Worm (Caenorhabditis elegans) whole organism, L4 larva: Measurements from ENCODE around the gene fbxa-152.
A peak's percentile ranks its signal among the peaks of the same experiment; 100 is the strongest.

Experiments
- F10B5.3 ChIP-seq: sonication (generic microtip); optimal IDR thresholded peaks from 2 replicates; lab custom pipeline; 2016; ENCODE audit warnings: mild to moderate bottlenecking, missing genetic modification characterization, missing compliant biosample characterization
- F37D6.2 ChIP-seq: sonication (generic microtip); optimal IDR thresholded peaks from 2 replicates; lab custom pipeline; 2016; ENCODE audit warnings: mild to moderate bottlenecking, missing genetic modification characterization, missing compliant biosample characterization
- F44E2.7 ChIP-seq: fragments of 200-800 bp; sonication (Bioruptor generic); IDR thresholded peaks from 2 replicates; pipeline ENCODE4 v2.1.2; 2022; ENCODE audit warnings: missing genetic modification characterization, missing compliant biosample characterization
- R02D3.7 ChIP-seq: fragments of 150-350 bp; sonication (generic microtip); optimal IDR thresholded peaks from 3 replicates; lab custom pipeline; 2014; ENCODE audit warnings: missing biosample characterization, missing genetic modification characterization
- T20F7.1 ChIP-seq: fragments of 200-800 bp; sonication (Bioruptor generic); optimal IDR thresholded peaks from 2 replicates; lab custom pipeline; 2018; ENCODE audit warnings: mild to moderate bottlenecking, missing genetic modification characterization, missing compliant biosample characterization
- Y105C5A.15 ChIP-seq: fragments of 200-800 bp; sonication (Bioruptor generic); IDR thresholded peaks from 2 replicates; pipeline ENCODE4 v1.3.6; 2022; ENCODE audit warnings: missing genetic modification characterization, missing compliant biosample characterization
- ZK337.2 ChIP-seq: fragments of 200-800 bp; sonication (Bioruptor generic); IDR thresholded peaks from 2 replicates; pipeline ENCODE4 v1.3.6; 2022; ENCODE audit warnings: missing genetic modification reagents, missing genetic modification characterization, missing compliant biosample characterization
- ZK546.5 ChIP-seq, 2 experiments: sonication (generic microtip); optimal IDR thresholded peaks; 2 replicates each; lab custom pipeline; 2017; ENCODE audit warnings: missing biosample characterization in 2 of 2, missing genetic modification characterization in 2 of 2
- aha-1 ChIP-seq: fragments of 150-350 bp; peaks from one replicate; lab custom pipeline; 2014; ENCODE audit warnings: missing biosample characterization, missing genetic modification characterization
- aly-2 ChIP-seq: sonication (generic microtip); optimal IDR thresholded peaks from 2 replicates; lab custom pipeline; 2018; ENCODE audit warnings: missing biosample characterization, missing genetic modification characterization
- ama-1 ChIP-seq: fragments of 150-350 bp; optimal IDR thresholded peaks from 2 replicates; lab custom pipeline; 2014; ENCODE audit warnings: inconsistent platforms, mixed read lengths
- arid-1 ChIP-seq: fragments of 200-800 bp; sonication (Bioruptor generic); conservative IDR thresholded peaks from 2 replicates; pipeline ENCODE4 v1.3.6; 2022; ENCODE audit warnings: missing genetic modification reagents, missing genetic modification characterization, missing compliant biosample characterization
- ceh-20 ChIP-seq: fragments of 200-800 bp; sonication (Bioruptor generic); IDR thresholded peaks from 2 replicates; pipeline ENCODE4 v1.3.6; 2022; ENCODE audit warnings: missing genetic modification reagents, missing genetic modification characterization, missing compliant biosample characterization
- ceh-44 ChIP-seq: fragments of 200-800 bp; sonication (Bioruptor generic); IDR thresholded peaks from 2 replicates; pipeline ENCODE4 v1.3.6; 2022; ENCODE audit warnings: missing genetic modification reagents, missing genetic modification characterization, missing compliant biosample characterization
- ceh-82 ChIP-seq: sonication (generic microtip); optimal IDR thresholded peaks from 2 replicates; lab custom pipeline; 2017; ENCODE audit warnings: missing biosample characterization, missing genetic modification characterization
- daf-16 ChIP-seq, 3 experiments: sonication (generic microtip); optimal IDR thresholded peaks; 2 replicates each; lab custom pipeline; 2016 to 2017; ENCODE audit warnings: missing genetic modification characterization in 3 of 3, missing genetic modification reagents in 3 of 3, mild to moderate bottlenecking in 2 of 3, missing compliant biosample characterization in 2 of 3, missing biosample characterization in 1 of 3, moderate library complexity in 1 of 3
- dmd-9 ChIP-seq: fragments of 200-800 bp; sonication (Bioruptor generic); IDR thresholded peaks from 2 replicates; pipeline ENCODE4 v1.3.6; 2022; ENCODE audit warnings: missing genetic modification reagents, missing genetic modification characterization, missing compliant biosample characterization
- fos-1 ChIP-seq: fragments of 150-350 bp; optimal IDR thresholded peaks from 2 replicates; lab custom pipeline; 2014; ENCODE audit warnings: missing biosample characterization, missing genetic modification characterization
- hlh-11 ChIP-seq: fragments of 200-800 bp; sonication (Bioruptor generic); optimal IDR thresholded peaks from 2 replicates; lab custom pipeline; 2018; ENCODE audit warnings: mild to moderate bottlenecking, missing genetic modification characterization, missing compliant biosample characterization
- jun-1 ChIP-seq: fragments of 150-350 bp; optimal IDR thresholded peaks from 2 replicates; lab custom pipeline; 2014; ENCODE audit warnings: missing biosample characterization, missing genetic modification reagents, missing genetic modification characterization
- lim-7 ChIP-seq: fragments of 200-800 bp; sonication (Bioruptor generic); IDR thresholded peaks from 2 replicates; pipeline ENCODE4 v1.3.6; 2022; ENCODE audit warnings: missing genetic modification characterization, missing compliant biosample characterization
- lin-1 ChIP-seq: fragments of 200-800 bp; sonication (Bioruptor generic); IDR thresholded peaks from 2 replicates; pipeline ENCODE4 v1.3.6; 2022; ENCODE audit warnings: missing genetic modification reagents, missing genetic modification characterization, missing compliant biosample characterization
- lin-15B ChIP-seq: fragments of 150-350 bp; sonication (generic microtip); optimal IDR thresholded peaks from 3 replicates; lab custom pipeline; 2014; ENCODE audit warnings: missing biosample characterization, missing genetic modification characterization
- lsy-2 ChIP-seq, 2 experiments: fragments of 150-350 bp in 1 of 2; sonication (generic microtip) in 1 of 2; optimal IDR thresholded peaks; 2 replicates each; lab custom pipeline; 2014 to 2017; ENCODE audit warnings: missing biosample characterization in 2 of 2, missing genetic modification characterization in 2 of 2
- madf-9 ChIP-seq: fragments of 200-800 bp; sonication (Bioruptor generic); conservative IDR thresholded peaks from 2 replicates; pipeline ENCODE4 v1.3.6; 2022; ENCODE audit warnings: missing genetic modification reagents, missing genetic modification characterization, missing compliant biosample characterization
- mdl-1 ChIP-seq, 2 experiments: fragments of 150-350 bp in 1 of 2; sonication (generic microtip) in 1 of 2; optimal IDR thresholded peaks; 2 replicates each; lab custom pipeline; 2014 to 2017; ENCODE audit warnings: missing biosample characterization in 2 of 2, missing genetic modification characterization in 2 of 2
- mep-1 ChIP-seq: fragments of 150-350 bp; sonication (generic microtip); optimal IDR thresholded peaks from 3 replicates; lab custom pipeline; 2014; ENCODE audit warnings: missing biosample characterization, missing genetic modification characterization
- mes-2 ChIP-seq: sonication (generic microtip); optimal IDR thresholded peaks from 2 replicates; lab custom pipeline; 2016; ENCODE audit warnings: missing genotype, mild to moderate bottlenecking, missing genetic modification characterization, missing compliant biosample characterization; ENCODE audit not compliant: poor library complexity, severe bottlenecking
- nhr-10 ChIP-seq: fragments of 150-350 bp; optimal IDR thresholded peaks from 2 replicates; lab custom pipeline; 2014; ENCODE audit warnings: missing biosample characterization, missing genetic modification characterization
- nhr-11 ChIP-seq: fragments of 150-350 bp; optimal IDR thresholded peaks from 2 replicates; lab custom pipeline; 2014; ENCODE audit warnings: missing biosample characterization, missing genetic modification characterization
- nhr-25 ChIP-seq: sonication (generic microtip); optimal IDR thresholded peaks from 2 replicates; lab custom pipeline; 2017; ENCODE audit warnings: missing genetic modification characterization, mild to moderate bottlenecking, missing compliant biosample characterization, antibody characterized with exemption, moderate library complexity, borderline replicate concordance; ENCODE audit not compliant: insufficient read depth
- nhr-28 ChIP-seq: fragments of 150-350 bp; optimal IDR thresholded peaks from 2 replicates; lab custom pipeline; 2014; ENCODE audit warnings: missing biosample characterization, missing genetic modification characterization
- nhr-6 ChIP-seq: fragments of 150-350 bp; optimal IDR thresholded peaks from 2 replicates; lab custom pipeline; 2014; ENCODE audit warnings: missing biosample characterization, missing genetic modification characterization
- nhr-77 ChIP-seq: fragments of 150-350 bp; optimal IDR thresholded peaks from 2 replicates; lab custom pipeline; 2014; ENCODE audit warnings: missing biosample characterization, missing genetic modification characterization
- pha-4 ChIP-seq, 2 experiments: fragments of 150-350 bp in 1 of 2; fragments of 200-800 bp in 1 of 2; sonication (Bioruptor generic) in 1 of 2; IDR thresholded peaks in 1 of 2; optimal IDR thresholded peaks in 1 of 2; 2 replicates each; pipeline versions ENCODE4 v1.3.6 to Lab custom; 2014 to 2022; ENCODE audit warnings: missing genetic modification characterization in 2 of 2, missing genetic modification reagents in 2 of 2, missing biosample characterization in 1 of 2, missing compliant biosample characterization in 1 of 2
- pqm-1 ChIP-seq: sonication (generic microtip); optimal IDR thresholded peaks from 2 replicates; lab custom pipeline; 2017; ENCODE audit warnings: missing biosample characterization, missing genetic modification characterization
- rbr-2 ChIP-seq: sonication (generic microtip); optimal IDR thresholded peaks from 2 replicates; lab custom pipeline; 2016; ENCODE audit warnings: missing genotype, missing genetic modification characterization, missing compliant biosample characterization
- skn-1 ChIP-seq: fragments of 150-350 bp; optimal IDR thresholded peaks from 2 replicates; lab custom pipeline; 2014; ENCODE audit warnings: missing biosample characterization, missing genetic modification characterization
- snpc-1.2 ChIP-seq: fragments of 200-800 bp; sonication (Bioruptor generic); IDR thresholded peaks from 2 replicates; pipeline ENCODE4 v1.3.6; 2022; ENCODE audit warnings: missing genetic modification reagents, missing genetic modification characterization, missing compliant biosample characterization
- spr-1 ChIP-seq: sonication (generic microtip); optimal IDR thresholded peaks from 2 replicates; lab custom pipeline; 2016; ENCODE audit warnings: mild to moderate bottlenecking, missing genetic modification characterization, missing compliant biosample characterization
- tag-97 ChIP-seq: fragments of 200-800 bp; sonication (Bioruptor generic); IDR thresholded peaks from 2 replicates; pipeline ENCODE4 v1.3.6; 2022; ENCODE audit warnings: missing genetic modification characterization, missing compliant biosample characterization
- tra-1 ChIP-seq: fragments of 200-800 bp; sonication (Bioruptor generic); IDR thresholded peaks from 2 replicates; pipeline ENCODE4 v1.3.6; 2022; ENCODE audit warnings: missing genetic modification reagents, missing genetic modification characterization, missing compliant biosample characterization
- unc-130 ChIP-seq: sonication (generic microtip); optimal IDR thresholded peaks from 2 replicates; lab custom pipeline; 2016; ENCODE audit warnings: missing genetic modification reagents, missing genetic modification characterization, missing compliant biosample characterization
- unc-62 ChIP-seq, 3 experiments: fragments of 150-350 bp in 1 of 3; sonication (generic microtip); optimal IDR thresholded peaks in 2 of 3; peaks in 1 of 3; 1 replicate in 1 of 3; 2 replicates in 2 of 3; lab custom pipeline; 2014 to 2017; ENCODE audit warnings: missing biosample characterization in 3 of 3, missing genetic modification characterization in 3 of 3, missing genetic modification reagents in 3 of 3, missing genotype in 1 of 3
- zag-1 ChIP-seq: fragments of 150-350 bp; optimal IDR thresholded peaks from 2 replicates; lab custom pipeline; 2014; ENCODE audit warnings: missing biosample characterization, missing genetic modification characterization
- zfp-2 ChIP-seq: sonication (generic microtip); optimal IDR thresholded peaks from 2 replicates; lab custom pipeline; 2016; ENCODE audit warnings: mild to moderate bottlenecking, missing genetic modification characterization, missing compliant biosample characterization
- zip-11 ChIP-seq: fragments of 200-800 bp; sonication (Bioruptor generic); IDR thresholded peaks from 2 replicates; pipeline ENCODE4 v1.3.6; 2022; ENCODE audit warnings: missing genetic modification characterization, missing compliant biosample characterization
- zip-2 ChIP-seq: fragments of 150-350 bp; optimal IDR thresholded peaks from 2 replicates; lab custom pipeline; 2014; ENCODE audit warnings: missing biosample characterization, missing genetic modification characterization

The fbxa-152 gene

ce11 chrV:15553869-15554268 is 48.3 kb downstream of the fbxa-152 start (continued):
- TF ChIP-seq lim-7 (GFP tag; lab: Robert Waterston, UW) (peak; percentile 76), arid-1 (GFP tag; lab: Robert Waterston, UW) (peak; percentile 63), mes-2 (tag; lab: Kevin White, UChicago) (peak; percentile 68), T20F7.1 (no peak), R02D3.7 (no peak), ZK337.2 (no peak), pha-4 (GFP tag; IDR thresholded peaks at IDR 0.05; lab: Robert Waterston, UW) (peak; percentile 39; the same call in 1 of the 2 replicates), pha-4 (tag; optimal IDR thresholded peaks at IDR 0.05; lab: Kevin White, UChicago) (no peak), spr-1 (peak; percentile 22), lin-1 (GFP tag; lab: Robert Waterston, UW) (0 out of 2 replicates have a peak, but pooled peaks have one; percentile 19), tag-97 (no peak), madf-9 (GFP tag; lab: Robert Waterston, UW) (no peak), lsy-2 (tag; optimal IDR thresholded peaks at IDR 0.05; lab: Kevin White, UChicago) (peak in 1 of 2 experiments; percentile 25), rbr-2 (peak; percentile 23), F44E2.7 (0 out of 2 replicates have a peak, but pooled peaks have one; percentile 25), tra-1 (GFP tag; lab: Robert Waterston, UW) (0 out of 2 replicates have a peak, but pooled peaks have one; percentile 53), hlh-11 (tag; lab: Kevin White, UChicago) (peak; percentile 11), ceh-20 (GFP tag; lab: Robert Waterston, UW) (0 out of 2 replicates have a peak, but pooled peaks have one; percentile 10), mdl-1 (tag; optimal IDR thresholded peaks at IDR 0.05; lab: Kevin White, UChicago) (no peak), nhr-6 (peak; percentile 57), ama-1 (lab: Kevin White, UChicago) (no peak), dmd-9 (GFP tag; lab: Robert Waterston, UW) (no peak), jun-1 (tag; lab: Kevin White, UChicago) (no peak), mep-1 (tag; lab: Kevin White, UChicago) (peak; percentile 28), pqm-1 (tag; lab: Kevin White, UChicago) (no peak), nhr-25 (tag; lab: Kevin White, UChicago) (no peak), aha-1 (tag; lab: Kevin White, UChicago) (no peak), daf-16 (GFP tag; optimal IDR thresholded peaks at IDR 0.05; lab: Kevin White, UChicago) (peak in 1 of 2 experiments; percentile 46), daf-16 (tag; optimal IDR thresholded peaks at IDR 0.05; lab: Kevin White, UChicago) (peak; percentile 43), zip-2 (tag; lab: Kevin White, UChicago) (no peak), Y105C5A.15 (0 out of 2 replicates have a peak, but pooled peaks have one; percentile 28), aly-2 (no peak), unc-62 (GFP tag; optimal IDR thresholded peaks at IDR 0.05 in 1 of 2; lab: Kevin White, UChicago) (peak in 1 of 2 experiments; percentile 96), unc-62 (tag; optimal IDR thresholded peaks at IDR 0.05; lab: Kevin White, UChicago) (no peak), ZK546.5 (tag; optimal IDR thresholded peaks at IDR 0.05; lab: Kevin White, UChicago) (no peak), nhr-10 (tag; lab: Kevin White, UChicago) (no peak), nhr-77 (peak; percentile 15), zfp-2 (no peak)
- TF ChIP-seq, all 104 proteins: peak for 31

- TF ChIP-seq zip-11 (GFP tag; lab: Robert Waterston, UW) (peak; percentile 41; the same call in 1 of the 2 replicates), ceh-82 (tag; lab: Kevin White, UChicago) (no peak), unc-62 (GFP tag; optimal IDR thresholded peaks at IDR 0.05 in 1 of 2; lab: Kevin White, UChicago) (no peak), unc-62 (tag; optimal IDR thresholded peaks at IDR 0.05; lab: Kevin White, UChicago) (no peak), F10B5.3 (no peak), snpc-1.2 (peak; percentile 66; the same call in 1 of the 2 replicates), tag-97 (no peak), nhr-6 (peak; percentile 25), nhr-11 (no peak), R02D3.7 (no peak), nhr-77 (peak; percentile 26), F44E2.7 (0 out of 2 replicates have a peak, but pooled peaks have one; percentile 54), nhr-10 (tag; lab: Kevin White, UChicago) (no peak), mdl-1 (tag; optimal IDR thresholded peaks at IDR 0.05; lab: Kevin White, UChicago) (peak in 1 of 2 experiments; percentile 55), skn-1 (tag; lab: Kevin White, UChicago) (no peak), F37D6.2 (tag; lab: Kevin White, UChicago) (no peak), fos-1 (no peak), lin-1 (GFP tag; lab: Robert Waterston, UW) (no peak), pha-4 (GFP tag; IDR thresholded peaks at IDR 0.05; lab: Robert Waterston, UW) (peak; percentile 90), pha-4 (tag; optimal IDR thresholded peaks at IDR 0.05; lab: Kevin White, UChicago) (no peak), lin-15B (tag; lab: Kevin White, UChicago) (no peak), nhr-28 (peak; percentile 9), mep-1 (tag; lab: Kevin White, UChicago) (peak; percentile 67), unc-130 (GFP tag; lab: Kevin White, UChicago) (peak; percentile 52), ceh-44 (GFP tag; lab: Robert Waterston, UW) (0 out of 2 replicates have a peak, but pooled peaks have one; percentile 29), zag-1 (no peak)
These were observed 50.5 kb downstream of the fbxa-152 start for ce11 chrV:15551642-15552041.
